Fruit fly (Drosophila melanogaster) whole organism, embryonic: Measurements from ENCODE around the gene CG9263.

Source experiments
- ATbp ChIP-seq: fragments of 200-800 bp; sonication (Bioruptor generic); optimal IDR thresholded peaks from 2 replicates; lab custom pipeline; 2017; ENCODE audit warnings: missing biosample characterization, mild to moderate bottlenecking, missing genetic modification characterization, missing genetic modification reagents
- Aef1 ChIP-seq: fragments of 200-800 bp; sonication (Bioruptor generic); IDR thresholded peaks from 3 replicates; pipeline ENCODE4 v1.3.6; 2022; ENCODE audit warnings: missing biosample characterization, missing genetic modification characterization
- Atf-2 ChIP-seq: fragments of 200-800 bp; sonication (Bioruptor generic); optimal IDR thresholded peaks from 2 replicates; lab custom pipeline; 2016; ENCODE audit warnings: missing biosample characterization, missing genetic modification characterization
- BEAF-32 ChIP-seq: fragments of 200-800 bp; sonication (Bioruptor generic); optimal IDR thresholded peaks from 3 replicates; lab custom pipeline; 2017; ENCODE audit warnings: missing biosample characterization, missing genetic modification characterization, mild to moderate bottlenecking, moderate library complexity, missing genetic modification reagents
- CG1024 ChIP-seq: fragments of 200-800 bp; sonication (Bioruptor generic); IDR thresholded peaks from 2 replicates; pipeline ENCODE4 v1.3.6; 2022; ENCODE audit warnings: missing biosample characterization, missing genetic modification characterization
- CG10565 ChIP-seq: fragments of 200-800 bp; sonication (Bioruptor generic); optimal IDR thresholded peaks from 3 replicates; lab custom pipeline; 2016; ENCODE audit warnings: missing biosample characterization, mild to moderate bottlenecking, missing genetic modification characterization
- CG10959 ChIP-seq: fragments of 200-800 bp; sonication (Bioruptor generic); IDR thresholded peaks from 2 replicates; pipeline ENCODE4 v1.3.6; 2022; ENCODE audit warnings: missing biosample characterization, missing genetic modification characterization
- CG11560 ChIP-seq: fragments of 200-800 bp; sonication (Bioruptor generic); IDR thresholded peaks from 3 replicates; pipeline ENCODE4 v1.3.6; 2022; ENCODE audit warnings: missing biosample characterization, missing genetic modification characterization
- CG12219 ChIP-seq: fragments of 200-800 bp; sonication (Bioruptor generic); optimal IDR thresholded peaks from 3 replicates; lab custom pipeline; 2018; ENCODE audit warnings: missing biosample characterization, mild to moderate bottlenecking, missing genetic modification characterization
- CG12769 ChIP-seq: fragments of 200-800 bp; sonication (Bioruptor generic); optimal IDR thresholded peaks from 2 replicates; lab custom pipeline; 2019; ENCODE audit warnings: missing biosample characterization, mild to moderate bottlenecking, missing genetic modification characterization, moderate library complexity
- CG12942 ChIP-seq: fragments of 200-800 bp; sonication (Bioruptor generic); optimal IDR thresholded peaks from 3 replicates; lab custom pipeline; 2016; ENCODE audit warnings: missing biosample characterization, missing genetic modification characterization
- CG13296 ChIP-seq: fragments of 200-800 bp; sonication (Bioruptor generic); optimal IDR thresholded peaks from 3 replicates; lab custom pipeline; 2018; ENCODE audit warnings: missing biosample characterization, mild to moderate bottlenecking, missing genetic modification characterization
- CG18599 ChIP-seq: fragments of 200-800 bp; sonication (Bioruptor generic); optimal IDR thresholded peaks from 3 replicates; lab custom pipeline; 2017; ENCODE audit warnings: missing biosample characterization, missing genetic modification characterization, mild to moderate bottlenecking, moderate library complexity, missing genetic modification reagents
- CG31441 ChIP-seq: fragments of 200-800 bp; sonication (Bioruptor generic); IDR thresholded peaks from 2 replicates; pipeline ENCODE4 v1.3.6; 2022; ENCODE audit warnings: missing biosample characterization, missing genetic modification characterization
- CG32767 ChIP-seq: fragments of 200-800 bp; sonication (Bioruptor generic); IDR thresholded peaks from 2 replicates; pipeline ENCODE4 v1.3.6; 2022; ENCODE audit warnings: missing biosample characterization, missing genetic modification characterization
- CG3995 ChIP-seq: fragments of 200-800 bp; sonication (Bioruptor generic); optimal IDR thresholded peaks from 3 replicates; lab custom pipeline; 2016; ENCODE audit warnings: missing biosample characterization, missing genetic modification characterization
- CG4282 ChIP-seq: fragments of 200-800 bp; sonication (Bioruptor generic); optimal IDR thresholded peaks from 2 replicates; lab custom pipeline; 2016; ENCODE audit warnings: missing biosample characterization, missing genetic modification characterization
- CG5180 ChIP-seq: fragments of 200-800 bp; sonication (Bioruptor generic); optimal IDR thresholded peaks from 3 replicates; lab custom pipeline; 2017; ENCODE audit warnings: missing biosample characterization, missing genetic modification characterization, mild to moderate bottlenecking, moderate library complexity, missing genetic modification reagents
- CG5953 ChIP-seq: fragments of 200-800 bp; sonication (Bioruptor generic); IDR thresholded peaks from 2 replicates; pipeline ENCODE4 v1.3.6; 2022; ENCODE audit warnings: missing biosample characterization, missing genetic modification characterization
- CG8924 ChIP-seq: fragments of 200-800 bp; optimal IDR thresholded peaks from 3 replicates; lab custom pipeline; 2019; ENCODE audit warnings: missing biosample characterization, mild to moderate bottlenecking, missing genetic modification characterization, moderate library complexity
- CHES-1-like ChIP-seq: fragments of 200-800 bp; sonication (Bioruptor generic); optimal IDR thresholded peaks from 2 replicates; lab custom pipeline; 2016; ENCODE audit warnings: missing biosample characterization, missing genetic modification characterization
- ERR ChIP-seq: fragments of 200-800 bp; sonication (Bioruptor generic); optimal IDR thresholded peaks from 2 replicates; lab custom pipeline; 2016; ENCODE audit warnings: missing biosample characterization, missing genetic modification characterization
- Fer2 ChIP-seq: fragments of 200-800 bp; sonication (Bioruptor generic); optimal IDR thresholded peaks from 2 replicates; lab custom pipeline; 2018; ENCODE audit warnings: missing biosample characterization, mild to moderate bottlenecking, missing genetic modification characterization, moderate library complexity
- HLH3B ChIP-seq: fragments of 200-800 bp; sonication (Bioruptor generic); IDR thresholded peaks from 2 replicates; pipeline ENCODE4 v1.3.6; 2022; ENCODE audit warnings: missing biosample characterization, missing genetic modification characterization
- Hr3 ChIP-seq: fragments of 200-800 bp; sonication (Bioruptor generic); optimal IDR thresholded peaks from 3 replicates; lab custom pipeline; 2016; ENCODE audit warnings: missing biosample characterization, missing genetic modification characterization
- Hsf ChIP-seq: fragments of 200-800 bp; sonication (Bioruptor generic); optimal IDR thresholded peaks from 3 replicates; lab custom pipeline; 2016; ENCODE audit warnings: missing biosample characterization, missing genetic modification characterization
- MTF-1 ChIP-seq: fragments of 200-800 bp; sonication (Bioruptor generic); optimal IDR thresholded peaks from 2 replicates; lab custom pipeline; 2018; ENCODE audit warnings: missing biosample characterization, mild to moderate bottlenecking, missing genetic modification characterization, borderline replicate concordance
- Optix ChIP-seq: fragments of 200-800 bp; sonication (Bioruptor generic); IDR thresholded peaks from 3 replicates; pipeline ENCODE4 v1.3.6; 2022; ENCODE audit warnings: missing biosample characterization, missing genetic modification characterization
- Pdp1 ChIP-seq, 2 experiments: fragments of 200-800 bp; sonication (Bioruptor generic); optimal IDR thresholded peaks; 3 replicates each; lab custom pipeline; 2016; ENCODE audit warnings: missing biosample characterization in 2 of 2, missing genetic modification characterization in 2 of 2, mild to moderate bottlenecking in 1 of 2, moderate library complexity in 1 of 2
- Scr ChIP-seq: fragments of 200-800 bp; sonication (Bioruptor generic); IDR thresholded peaks from 2 replicates; pipeline ENCODE4 v1.3.6; 2022; ENCODE audit warnings: missing biosample characterization, missing genetic modification characterization; ENCODE audit not compliant: partially characterized antibody
- Spps ChIP-seq: fragments of 200-800 bp; sonication (Bioruptor generic); optimal IDR thresholded peaks from 2 replicates; lab custom pipeline; 2018; ENCODE audit warnings: missing biosample characterization, mild to moderate bottlenecking, missing genetic modification characterization
- Stat92E ChIP-seq, 3 experiments: fragments of >200 bp in 2 of 3; fragments of 200-800 bp in 1 of 3; sonication (Bioruptor generic) in 1 of 3; optimal IDR thresholded peaks; 2 replicates each; lab custom pipeline; 2017 to 2019; ENCODE audit warnings: missing biosample characterization in 3 of 3, missing genetic modification characterization in 3 of 3, mild to moderate bottlenecking in 1 of 3, moderate library complexity in 1 of 3
- Taf1 ChIP-seq: fragments of 200-800 bp; sonication (Bioruptor generic); IDR thresholded peaks from 2 replicates; pipeline ENCODE4 v1.3.6; 2022; ENCODE audit warnings: missing biosample characterization, missing genetic modification characterization
- Usf ChIP-seq: fragments of 200-800 bp; sonication (Bioruptor generic); optimal IDR thresholded peaks from 2 replicates; lab custom pipeline; 2017; ENCODE audit warnings: missing genotype, missing biosample characterization, missing genetic modification characterization
- Xbp1 ChIP-seq: fragments of 200-800 bp; sonication (Bioruptor generic); optimal IDR thresholded peaks from 3 replicates; lab custom pipeline; 2016; ENCODE audit warnings: missing biosample characterization, mild to moderate bottlenecking, missing genetic modification characterization
- al ChIP-seq: fragments of 200-800 bp; sonication (Bioruptor generic); IDR thresholded peaks from 2 replicates; pipeline ENCODE4 v1.3.6; 2022; ENCODE audit warnings: missing biosample characterization, missing genetic modification characterization
- bsh ChIP-seq, 2 experiments: fragments of 200-800 bp; sonication (Bioruptor generic); optimal IDR thresholded peaks; 2 replicates each; lab custom pipeline; 2017 to 2018; ENCODE audit warnings: mild to moderate bottlenecking in 2 of 2, missing biosample characterization in 2 of 2, missing genetic modification characterization in 2 of 2, moderate library complexity in 1 of 2
- danr ChIP-seq: fragments of 200-800 bp; sonication (Bioruptor generic); IDR thresholded peaks from 2 replicates; pipeline ENCODE4 v1.3.6; 2022; ENCODE audit warnings: missing biosample characterization, missing genetic modification characterization
- exex ChIP-seq: fragments of 200-800 bp; sonication (Bioruptor generic); optimal IDR thresholded peaks from 4 replicates; lab custom pipeline; 2018; ENCODE audit warnings: missing biosample characterization, mild to moderate bottlenecking, missing genetic modification characterization, moderate library complexity
- oc ChIP-seq: fragments of 200-800 bp; sonication (Bioruptor generic); optimal IDR thresholded peaks from 2 replicates; lab custom pipeline; 2018; ENCODE audit warnings: missing biosample characterization, mild to moderate bottlenecking, missing genetic modification characterization, moderate library complexity
- ranshi ChIP-seq: fragments of 200-800 bp; sonication (Bioruptor generic); IDR thresholded peaks from 2 replicates; pipeline ENCODE4 v1.3.6; 2022; ENCODE audit warnings: missing biosample characterization, missing genetic modification characterization
- ro ChIP-seq: fragments of 200-800 bp; sonication (Bioruptor generic); IDR thresholded peaks from 2 replicates; pipeline ENCODE4 v1.3.6; 2022; ENCODE audit warnings: missing biosample characterization, missing genetic modification characterization
- sens ChIP-seq: fragments of 200-800 bp; sonication (Bioruptor generic); peaks from one replicate; lab custom pipeline; 2016; ENCODE audit warnings: missing biosample characterization, missing genetic modification characterization
- tio ChIP-seq: fragments of 200-800 bp; sonication (Bioruptor generic); optimal IDR thresholded peaks from 2 replicates; lab custom pipeline; 2017; ENCODE audit warnings: missing biosample characterization, missing genetic modification characterization, inconsistent platforms
- tll ChIP-seq, 2 experiments: fragments of 200-800 bp in 1 of 2; fragments of >200 bp in 1 of 2; sonication (Bioruptor generic) in 1 of 2; optimal IDR thresholded peaks; 2 replicates each; lab custom pipeline; 2017 to 2019; ENCODE audit warnings: missing biosample characterization in 2 of 2, missing genetic modification characterization in 2 of 2, mild to moderate bottlenecking in 1 of 2, moderate library complexity in 1 of 2
- trem ChIP-seq: fragments of 200-800 bp; optimal IDR thresholded peaks from 3 replicates; lab custom pipeline; 2019; ENCODE audit warnings: missing biosample characterization, mild to moderate bottlenecking, missing genetic modification characterization, moderate library complexity
- vvl ChIP-seq: fragments of 200-800 bp; sonication (Bioruptor generic); IDR thresholded peaks from 2 replicates; pipeline ENCODE4 v1.3.6; 2022; ENCODE audit warnings: missing biosample characterization, missing genetic modification characterization
- yki ChIP-seq: fragments of >200 bp; optimal IDR thresholded peaks from 3 replicates; lab custom pipeline; 2018

Gene CG9263

dm6 chr2L:13548786-13549780 lies 6.7 kb upstream of the CG9263 start, which contains the start of gene B4 (continued):
- TF ChIP-seq Pdp1 (GFP tag; optimal IDR thresholded peaks at IDR 0.05; lab: Kevin White, UChicago) (peak; percentile 4 to 65), Fer2 (no peak), Atf-2 (GFP tag; lab: Kevin White, UChicago) (no peak), CG1024 (peak; percentile 55; the same call in 1 of the 2 replicates), CG10565 (no peak), al (GFP tag; lab: Robert Waterston, UW) (no peak), CG12942 (GFP tag; lab: Kevin White, UChicago) (no peak), Usf (GFP tag; lab: Kevin White, UChicago) (no peak), CHES-1-like (GFP tag; lab: Kevin White, UChicago) (peak; percentile 13), CG4282 (GFP tag; lab: Kevin White, UChicago) (no peak), CG18599 (peak; percentile 29), sens (GFP tag; lab: Kevin White, UChicago) (peak; percentile 76), CG10959 (no peak), CG12219 (GFP tag; lab: Kevin White, UChicago) (peak; percentile 34), MTF-1 (GFP tag; lab: Kevin White, UChicago) (peak; percentile 79), HLH3B (GFP tag; lab: Robert Waterston, UW) (peak; percentile 41; the same call in 1 of the 2 replicates), bsh (GFP tag; optimal IDR thresholded peaks at IDR 0.05; lab: Kevin White, UChicago) (peak; percentile 1 to 70), CG32767 (no peak; the same call in 1 of the 2 replicates), Hr3 (GFP tag; lab: Kevin White, UChicago) (no peak), vvl (peak; percentile 49), CG31441 (GFP tag; lab: Robert Waterston, UW) (no peak), ranshi (0 out of 2 replicates have a peak, but pooled peaks have one; percentile 3), exex (tag; lab: Kevin White, UChicago) (peak; percentile 4), danr (GFP tag; lab: Robert Waterston, UW) (no peak), CG11560 (no peak), CG5953 (GFP tag; lab: Robert Waterston, UW) (peak; percentile 65; the same call in 1 of the 2 replicates), CG8924 (tag; lab: Kevin White, UChicago) (peak; percentile 53), Hsf (GFP tag; lab: Kevin White, UChicago) (no peak), yki (lab: Kevin White, UChicago) (no peak), ATbp (peak; percentile 72), oc (tag; lab: Kevin White, UChicago) (no peak), CG13296 (GFP tag; lab: Kevin White, UChicago) (peak; percentile 59), tio (GFP tag; lab: Kevin White, UChicago) (no peak), tll (GFP tag; optimal IDR thresholded peaks at IDR 0.05; lab: Kevin White, UChicago) (peak in 1 of 2 experiments; percentile 94), Xbp1 (GFP tag; lab: Kevin White, UChicago) (no peak), ro (GFP tag; lab: Robert Waterston, UW) (no peak), Scr (GFP tag; lab: Robert Waterston, UW) (no peak), Taf1 (GFP tag; lab: Robert Waterston, UW) (no peak), Spps (tag; lab: Kevin White, UChicago) (no peak), Optix (GFP tag; lab: Robert Waterston, UW) (no peak), CG5180 (GFP tag; lab: Kevin White, UChicago) (peak; percentile 68), Stat92E (GFP tag; optimal IDR thresholded peaks at IDR 0.05; lab: Kevin White, UChicago) (peak in 1 of 3 experiments; percentile 28), Aef1 (GFP tag; lab: Robert Waterston, UW) (no peak; the same call in 2 of the 3 replicates), CG12769 (tag; lab: Kevin White, UChicago) (peak; percentile 69), ERR (peak; percentile 37), BEAF-32 (GFP tag; lab: Kevin White, UChicago) (peak; percentile 17), trem (no peak), CG3995 (GFP tag; lab: Kevin White, UChicago) (no peak)
